Fruit fly (Drosophila melanogaster) whole organism, embryonic: ENCODE results near the gene CG14537.

Experiments used
- Aef1 ChIP-seq: fragments of 200-800 bp; sonication (Bioruptor generic); IDR thresholded peaks from 3 replicates; pipeline ENCODE4 v1.3.6; 2022; ENCODE audit warnings: missing biosample characterization, missing genetic modification characterization
- BtbVII ChIP-seq: fragments of 200-800 bp; sonication (Bioruptor generic); optimal IDR thresholded peaks from 3 replicates; lab custom pipeline; 2017; ENCODE audit warnings: missing biosample characterization, mild to moderate bottlenecking, missing genetic modification characterization
- CG1024 ChIP-seq: fragments of 200-800 bp; sonication (Bioruptor generic); IDR thresholded peaks from 2 replicates; pipeline ENCODE4 v1.3.6; 2022; ENCODE audit warnings: missing biosample characterization, missing genetic modification characterization
- CG10565 ChIP-seq: fragments of 200-800 bp; sonication (Bioruptor generic); optimal IDR thresholded peaks from 3 replicates; lab custom pipeline; 2016; ENCODE audit warnings: missing biosample characterization, mild to moderate bottlenecking, missing genetic modification characterization
- CG10979 ChIP-seq: fragments of 200-800 bp; sonication (Bioruptor generic); optimal IDR thresholded peaks from 2 replicates; lab custom pipeline; 2018; ENCODE audit warnings: missing biosample characterization, mild to moderate bottlenecking, missing genetic modification characterization, moderate library complexity
- CG11093 ChIP-seq: fragments of 200-800 bp; sonication (Bioruptor generic); IDR thresholded peaks from 3 replicates; pipeline ENCODE4 v1.3.6; 2022; ENCODE audit warnings: missing biosample characterization, missing genetic modification characterization
- CG12659 ChIP-seq: fragments of 200-800 bp; sonication (Bioruptor generic); optimal IDR thresholded peaks from 3 replicates; lab custom pipeline; 2017; ENCODE audit warnings: mild to moderate bottlenecking, missing biosample characterization, missing genetic modification reagents, missing genetic modification characterization
- CG16813 ChIP-seq: fragments of 200-800 bp; sonication (Bioruptor generic); IDR thresholded peaks from 3 replicates; pipeline ENCODE4 v1.3.6; 2022; ENCODE audit warnings: missing biosample characterization, missing genetic modification characterization; ENCODE audit not compliant: partially characterized antibody
- CG2129 ChIP-seq: fragments of 200-800 bp; sonication (Bioruptor generic); IDR thresholded peaks from 2 replicates; pipeline ENCODE4 v1.3.6; 2022; ENCODE audit warnings: missing biosample characterization, missing genetic modification characterization; ENCODE audit not compliant: partially characterized antibody
- CG3065 ChIP-seq: fragments of 200-800 bp; sonication (Bioruptor generic); optimal IDR thresholded peaks from 2 replicates; lab custom pipeline; 2016; ENCODE audit warnings: missing biosample characterization, missing genetic modification characterization
- CG34224 ChIP-seq: fragments of 200-800 bp; sonication (Bioruptor generic); IDR thresholded peaks from 3 replicates; pipeline ENCODE4 v1.3.6; 2022; ENCODE audit warnings: missing biosample characterization, missing genetic modification characterization; ENCODE audit not compliant: partially characterized antibody
- CG3838 ChIP-seq: fragments of 200-800 bp; sonication (Bioruptor generic); optimal IDR thresholded peaks from 3 replicates; lab custom pipeline; 2016; ENCODE audit warnings: missing biosample characterization, missing genetic modification characterization
- CG4424 ChIP-seq: fragments of 200-800 bp; sonication (Bioruptor generic); optimal IDR thresholded peaks from 3 replicates; lab custom pipeline; 2016; ENCODE audit warnings: missing biosample characterization, missing genetic modification characterization
- CG7372 ChIP-seq: fragments of 200-800 bp; sonication (Bioruptor generic); IDR thresholded peaks from 2 replicates; pipeline ENCODE4 v1.3.6; 2022; ENCODE audit warnings: missing biosample characterization, missing genetic modification characterization
- CG8281 ChIP-seq: fragments of 200-800 bp; sonication (Bioruptor generic); optimal IDR thresholded peaks from 2 replicates; lab custom pipeline; 2018; ENCODE audit warnings: missing biosample characterization, mild to moderate bottlenecking, missing genetic modification characterization, moderate library complexity
- CG8944 ChIP-seq: fragments of 200-800 bp; sonication (Bioruptor generic); optimal IDR thresholded peaks from 3 replicates; lab custom pipeline; 2016; ENCODE audit warnings: missing biosample characterization, missing genetic modification characterization
- CHES-1-like ChIP-seq: fragments of 200-800 bp; sonication (Bioruptor generic); optimal IDR thresholded peaks from 2 replicates; lab custom pipeline; 2016; ENCODE audit warnings: missing biosample characterization, missing genetic modification characterization
- Doc2 ChIP-seq: fragments of 200-800 bp; sonication (Bioruptor generic); IDR thresholded peaks from 2 replicates; pipeline ENCODE4 v1.3.6; 2022; ENCODE audit warnings: missing biosample characterization, missing genetic modification characterization
- Dref ChIP-seq: fragments of 200-800 bp; sonication (Bioruptor generic); IDR thresholded peaks from 2 replicates; pipeline ENCODE4 v1.3.6; 2022; ENCODE audit warnings: missing biosample characterization, missing genetic modification characterization
- HLH3B ChIP-seq: fragments of 200-800 bp; sonication (Bioruptor generic); IDR thresholded peaks from 2 replicates; pipeline ENCODE4 v1.3.6; 2022; ENCODE audit warnings: missing biosample characterization, missing genetic modification characterization
- Jarid2 ChIP-seq: fragments of 200-800 bp; sonication (Bioruptor generic); optimal IDR thresholded peaks from 3 replicates; lab custom pipeline; 2017; ENCODE audit warnings: mild to moderate bottlenecking, missing biosample characterization, missing genetic modification reagents, missing genetic modification characterization
- NC2β ChIP-seq: fragments of 200-800 bp; sonication (Bioruptor generic); optimal IDR thresholded peaks from 2 replicates; lab custom pipeline; 2016; ENCODE audit warnings: missing biosample characterization, missing genetic modification characterization
- Nf-YA ChIP-seq: fragments of 200-800 bp; sonication (Bioruptor generic); IDR thresholded peaks from 2 replicates; pipeline ENCODE4 v1.3.6; 2022; ENCODE audit warnings: missing biosample characterization, missing genetic modification characterization
- Pdp1 ChIP-seq, 2 experiments: fragments of 200-800 bp; sonication (Bioruptor generic); optimal IDR thresholded peaks; 3 replicates each; lab custom pipeline; 2016; ENCODE audit warnings: missing biosample characterization in 2 of 2, missing genetic modification characterization in 2 of 2, mild to moderate bottlenecking in 1 of 2, moderate library complexity in 1 of 2
- Scr ChIP-seq: fragments of 200-800 bp; sonication (Bioruptor generic); IDR thresholded peaks from 2 replicates; pipeline ENCODE4 v1.3.6; 2022; ENCODE audit warnings: missing biosample characterization, missing genetic modification characterization; ENCODE audit not compliant: partially characterized antibody
- Stat92E ChIP-seq, 3 experiments: fragments of >200 bp in 2 of 3; fragments of 200-800 bp in 1 of 3; sonication (Bioruptor generic) in 1 of 3; optimal IDR thresholded peaks; 2 replicates each; lab custom pipeline; 2017 to 2019; ENCODE audit warnings: missing biosample characterization in 3 of 3, missing genetic modification characterization in 3 of 3, mild to moderate bottlenecking in 1 of 3, moderate library complexity in 1 of 3
- YL-1 ChIP-seq: fragments of 200-800 bp; sonication (Bioruptor generic); optimal IDR thresholded peaks from 3 replicates; lab custom pipeline; 2017; ENCODE audit warnings: missing biosample characterization, mild to moderate bottlenecking, missing genetic modification characterization
- ab ChIP-seq: fragments of 200-800 bp; sonication (Bioruptor generic); optimal IDR thresholded peaks from 2 replicates; lab custom pipeline; 2016; ENCODE audit warnings: missing biosample characterization, missing genetic modification characterization
- ac ChIP-seq: fragments of 200-800 bp; sonication (Bioruptor generic); optimal IDR thresholded peaks from 3 replicates; lab custom pipeline; 2017; ENCODE audit warnings: missing biosample characterization, mild to moderate bottlenecking, missing genetic modification characterization
- ato ChIP-seq: fragments of 200-800 bp; sonication (Bioruptor generic); IDR thresholded peaks from 2 replicates; pipeline ENCODE4 v1.3.6; 2022; ENCODE audit warnings: missing biosample characterization, missing genetic modification characterization; ENCODE audit not compliant: partially characterized antibody
- chinmo ChIP-seq: fragments of 200-800 bp; sonication (Bioruptor generic); IDR thresholded peaks from 4 replicates; pipeline ENCODE4 v1.3.6; 2022; ENCODE audit warnings: missing biosample characterization, missing genetic modification characterization; ENCODE audit not compliant: partially characterized antibody
- crp ChIP-seq, 2 experiments: fragments of 200-800 bp; sonication (Bioruptor generic); optimal IDR thresholded peaks; 2 replicates in 1 of 2; 3 replicates in 1 of 2; lab custom pipeline; 2017; ENCODE audit warnings: missing biosample characterization in 2 of 2, missing genetic modification characterization in 2 of 2, mild to moderate bottlenecking in 1 of 2, moderate library complexity in 1 of 2
- cwo ChIP-seq: fragments of 200-800 bp; sonication (Bioruptor generic); optimal IDR thresholded peaks from 3 replicates; lab custom pipeline; 2017; ENCODE audit warnings: missing biosample characterization, missing genetic modification characterization, mild to moderate bottlenecking, moderate library complexity, missing genetic modification reagents
- esg ChIP-seq: fragments of 200-800 bp; sonication (Bioruptor generic); conservative IDR thresholded peaks from 2 replicates; pipeline ENCODE4 v1.3.6; 2022; ENCODE audit warnings: missing biosample characterization, missing genetic modification characterization
- fd102C ChIP-seq: fragments of 200-800 bp; sonication (Bioruptor generic); optimal IDR thresholded peaks from 2 replicates; lab custom pipeline; 2018; ENCODE audit warnings: missing biosample characterization, mild to moderate bottlenecking, missing genetic modification characterization, moderate library complexity
- gce ChIP-seq: fragments of 200-800 bp; sonication (Bioruptor generic); IDR thresholded peaks from 3 replicates; pipeline ENCODE4 v1.3.6; 2022; ENCODE audit warnings: missing biosample characterization, missing genetic modification characterization
- gcm2 ChIP-seq: fragments of 200-800 bp; sonication (Bioruptor generic); optimal IDR thresholded peaks from 2 replicates; lab custom pipeline; 2016; ENCODE audit warnings: missing biosample characterization, missing genetic modification characterization
- gro ChIP-seq: fragments of 200-800 bp; sonication (Bioruptor generic); optimal IDR thresholded peaks from 2 replicates; lab custom pipeline; 2016; ENCODE audit warnings: missing biosample characterization, missing genetic modification characterization
- ken ChIP-seq: fragments of 200-800 bp; sonication (Bioruptor generic); IDR thresholded peaks from 3 replicates; pipeline ENCODE4 v1.3.6; 2022; ENCODE audit warnings: missing biosample characterization, missing genetic modification characterization
- lmd ChIP-seq: fragments of 200-800 bp; sonication (Bioruptor generic); IDR thresholded peaks from 2 replicates; pipeline ENCODE4 v1.3.6; 2022; ENCODE audit warnings: missing biosample characterization, missing genetic modification characterization
- nerfin-2 ChIP-seq: fragments of 200-800 bp; sonication (Bioruptor generic); IDR thresholded peaks from 2 replicates; pipeline ENCODE4 v1.3.6; 2022; ENCODE audit warnings: missing biosample characterization, missing genetic modification characterization; ENCODE audit not compliant: partially characterized antibody
- pfk ChIP-seq: fragments of 200-800 bp; sonication (Bioruptor generic); optimal IDR thresholded peaks from 2 replicates; lab custom pipeline; 2018; ENCODE audit warnings: missing biosample characterization, mild to moderate bottlenecking, missing genetic modification characterization, moderate library complexity
- pros ChIP-seq: fragments of 200-800 bp; sonication (Bioruptor generic); optimal IDR thresholded peaks from 3 replicates; lab custom pipeline; 2019; ENCODE audit warnings: missing biosample characterization, mild to moderate bottlenecking, missing genetic modification characterization, moderate library complexity
- pzg ChIP-seq: fragments of 200-800 bp; sonication (Bioruptor generic); optimal IDR thresholded peaks from 3 replicates; lab custom pipeline; 2018; ENCODE audit warnings: missing biosample characterization, mild to moderate bottlenecking, missing genetic modification characterization, moderate library complexity
- repo ChIP-seq: fragments of 200-800 bp; sonication (Bioruptor generic); optimal IDR thresholded peaks from 2 replicates; lab custom pipeline; 2016; ENCODE audit warnings: missing biosample characterization, missing genetic modification characterization
- ro ChIP-seq: fragments of 200-800 bp; sonication (Bioruptor generic); IDR thresholded peaks from 2 replicates; pipeline ENCODE4 v1.3.6; 2022; ENCODE audit warnings: missing biosample characterization, missing genetic modification characterization
- sr ChIP-seq: fragments of 200-800 bp; sonication (Bioruptor generic); IDR thresholded peaks from 3 replicates; pipeline ENCODE4 v1.3.6; 2022; ENCODE audit warnings: missing biosample characterization, missing genetic modification characterization
- tio ChIP-seq: fragments of 200-800 bp; sonication (Bioruptor generic); optimal IDR thresholded peaks from 2 replicates; lab custom pipeline; 2017; ENCODE audit warnings: missing biosample characterization, missing genetic modification characterization, inconsistent platforms
- tup ChIP-seq: fragments of 200-800 bp; sonication (Bioruptor generic); optimal IDR thresholded peaks from 2 replicates; lab custom pipeline; 2016; ENCODE audit warnings: missing biosample characterization, mild to moderate bottlenecking, missing genetic modification characterization, moderate library complexity
- zen ChIP-seq: fragments of 200-800 bp; sonication (Bioruptor generic); optimal IDR thresholded peaks from 3 replicates; lab custom pipeline; 2018; ENCODE audit warnings: missing biosample characterization, mild to moderate bottlenecking, missing genetic modification characterization, moderate library complexity

Gene CG14537

dm6 chr2L:7872680-7873079 lies 32.4 kb downstream of the CG14537 start (continued):
- TF ChIP-seq Nf-YA (GFP tag; lab: Robert Waterston, UW) (no peak), Scr (GFP tag; lab: Robert Waterston, UW) (peak; percentile 70), fd102C (GFP tag; lab: Kevin White, UChicago) (no peak), gro (no peak), CG7372 (GFP tag; lab: Robert Waterston, UW) (no peak), CG3065 (no peak), ac (GFP tag; lab: Kevin White, UChicago) (no peak), CG12659 (no peak), chinmo (GFP tag; lab: Robert Waterston, UW) (peak; percentile 44; the same call in 1 of the 4 replicates), CG4424 (no peak), esg (GFP tag; lab: Robert Waterston, UW) (no peak), YL-1 (GFP tag; lab: Kevin White, UChicago) (no peak), Dref (GFP tag; lab: Robert Waterston, UW) (no peak), CG10565 (GFP tag; lab: Kevin White, UChicago) (no peak), Jarid2 (GFP tag; lab: Kevin White, UChicago) (no peak), gcm2 (GFP tag; lab: Kevin White, UChicago) (no peak), gce (GFP tag; lab: Robert Waterston, UW) (no peak), zen (tag; lab: Kevin White, UChicago) (no peak), CG1024 (GFP tag; lab: Robert Waterston, UW) (no peak), tio (GFP tag; lab: Kevin White, UChicago) (no peak), CG3838 (GFP tag; lab: Kevin White, UChicago) (no peak), CG16813 (GFP tag; lab: Robert Waterston, UW) (peak; percentile 75), ro (GFP tag; lab: Robert Waterston, UW) (no peak), CG10979 (tag; lab: Kevin White, UChicago) (no peak), sr (GFP tag; lab: Robert Waterston, UW) (no peak), Stat92E (GFP tag; optimal IDR thresholded peaks at IDR 0.05; lab: Kevin White, UChicago) (no peak), CG11093 (GFP tag; lab: Robert Waterston, UW) (no peak), cwo (GFP tag; lab: Kevin White, UChicago) (no peak), CG2129 (no peak), pfk (GFP tag; lab: Kevin White, UChicago) (no peak), BtbVII (GFP tag; lab: Kevin White, UChicago) (no peak), Aef1 (GFP tag; lab: Robert Waterston, UW) (no peak), repo (GFP tag; lab: Kevin White, UChicago) (no peak), CG8944 (GFP tag; lab: Kevin White, UChicago) (no peak), Pdp1 (GFP tag; optimal IDR thresholded peaks at IDR 0.05; lab: Kevin White, UChicago) (no peak), tup (GFP tag; lab: Kevin White, UChicago) (no peak), Doc2 (GFP tag; lab: Robert Waterston, UW) (no peak), HLH3B (GFP tag; lab: Robert Waterston, UW) (no peak), NC2β (no peak), ab (GFP tag; lab: Kevin White, UChicago) (no peak), crp (GFP tag; optimal IDR thresholded peaks at IDR 0.05; lab: Kevin White, UChicago) (no peak), pros (GFP tag; lab: Kevin White, UChicago) (no peak), CHES-1-like (GFP tag; lab: Kevin White, UChicago) (no peak), CG34224 (GFP tag; lab: Robert Waterston, UW) (peak; percentile 70), ken (GFP tag; lab: Robert Waterston, UW) (no peak), lmd (GFP tag; lab: Robert Waterston, UW) (no peak), CG8281 (tag; lab: Kevin White, UChicago) (no peak), nerfin-2 (peak; percentile 94), pzg (GFP tag; lab: Kevin White, UChicago) (no peak), ato (GFP tag; lab: Robert Waterston, UW) (peak; percentile 93)
